Worm (Caenorhabditis elegans) whole organism, young adult: ENCODE results near the gene flwr-1.

Experiments
- C06A6.2 ChIP-seq: fragments of 200-800 bp; sonication (Bioruptor generic); conservative IDR thresholded peaks from 2 replicates; pipeline ENCODE4 v1.3.6; 2022; ENCODE audit warnings: missing genetic modification characterization, missing compliant biosample characterization
- F22D6.2 ChIP-seq: sonication (generic microtip); optimal IDR thresholded peaks from 2 replicates; lab custom pipeline; 2016; ENCODE audit warnings: mild to moderate bottlenecking, missing genetic modification characterization, missing compliant biosample characterization
- F23B12.7 ChIP-seq: sonication (generic microtip); optimal IDR thresholded peaks from 2 replicates; lab custom pipeline; 2017; ENCODE audit warnings: missing genetic modification characterization, mild to moderate bottlenecking, missing compliant biosample characterization, antibody characterized with exemption, moderate library complexity; ENCODE audit not compliant: insufficient read depth
- Y53G8AR.9 ChIP-seq: fragments of 200-800 bp; sonication (Bioruptor generic); conservative IDR thresholded peaks from 2 replicates; pipeline ENCODE4 v1.3.6; 2022; ENCODE audit warnings: missing genetic modification reagents, missing genetic modification characterization, missing compliant biosample characterization
- atf-7 ChIP-seq: sonication (generic microtip); optimal IDR thresholded peaks from 2 replicates; lab custom pipeline; 2017; ENCODE audit warnings: mild to moderate bottlenecking, missing genetic modification characterization, missing compliant biosample characterization
- attf-3 ChIP-seq: fragments of 200-800 bp; sonication (Bioruptor generic); conservative IDR thresholded peaks from 2 replicates; pipeline ENCODE4 v1.3.6; 2022; ENCODE audit warnings: missing genetic modification reagents, missing genetic modification characterization, missing compliant biosample characterization
- attf-5 ChIP-seq: fragments of 200-800 bp; sonication (Bioruptor generic); optimal IDR thresholded peaks from 2 replicates; lab custom pipeline; 2018; ENCODE audit warnings: mild to moderate bottlenecking, missing genetic modification characterization, missing compliant biosample characterization
- cebp-1 ChIP-seq, 2 experiments: fragments of 200-800 bp in 1 of 2; sonication (Bioruptor generic) in 1 of 2; sonication (generic microtip) in 1 of 2; IDR thresholded peaks in 1 of 2; optimal IDR thresholded peaks in 1 of 2; 2 replicates each; pipeline versions ENCODE4 v1.3.6 to Lab custom; 2017 to 2022; ENCODE audit warnings: missing compliant biosample characterization in 2 of 2, missing genetic modification characterization in 2 of 2, mild to moderate bottlenecking in 1 of 2, missing genetic modification reagents in 1 of 2, moderate library complexity in 1 of 2
- chd-7 ChIP-seq: sonication (generic microtip); optimal IDR thresholded peaks from 2 replicates; lab custom pipeline; 2016; ENCODE audit warnings: mild to moderate bottlenecking, missing genetic modification characterization, moderate library complexity, missing compliant biosample characterization
- efl-1 ChIP-seq: fragments of 150-350 bp; optimal IDR thresholded peaks from 2 replicates; lab custom pipeline; 2014; ENCODE audit warnings: missing biosample characterization, missing genetic modification reagents, missing genetic modification characterization
- egrh-3 ChIP-seq: fragments of 200-800 bp; sonication (Bioruptor generic); IDR thresholded peaks from 2 replicates; pipeline ENCODE4 v1.3.6; 2022; ENCODE audit warnings: missing genetic modification reagents, missing genetic modification characterization, missing compliant biosample characterization
- ekl-4 ChIP-seq: fragments of 200-800 bp; sonication (Bioruptor generic); IDR thresholded peaks from 2 replicates; pipeline ENCODE4 v1.3.6; 2022; ENCODE audit warnings: missing genetic modification reagents, missing genetic modification characterization, missing compliant biosample characterization
- fkh-3 ChIP-seq: sonication (generic microtip); optimal IDR thresholded peaks from 2 replicates; lab custom pipeline; 2016; ENCODE audit warnings: mild to moderate bottlenecking, missing genetic modification characterization, missing compliant biosample characterization
- let-607 ChIP-seq, 2 experiments: fragments of 200-800 bp in 1 of 2; sonication (Bioruptor generic) in 1 of 2; sonication (generic microtip) in 1 of 2; optimal IDR thresholded peaks; 2 replicates each; lab custom pipeline; 2016 to 2018; ENCODE audit warnings: mild to moderate bottlenecking in 2 of 2, missing compliant biosample characterization in 2 of 2, missing genetic modification characterization in 2 of 2, moderate library complexity in 2 of 2, missing genotype in 1 of 2
- mcd-1 ChIP-seq: fragments of 200-800 bp; sonication (Bioruptor generic); IDR thresholded peaks from 2 replicates; pipeline ENCODE4 v1.3.6; 2022; ENCODE audit warnings: missing genetic modification reagents, missing genetic modification characterization, missing compliant biosample characterization
- mxl-1 ChIP-seq: sonication (generic microtip); optimal IDR thresholded peaks from 2 replicates; lab custom pipeline; 2016; ENCODE audit warnings: missing genetic modification characterization, missing compliant biosample characterization
- nhr-120 ChIP-seq: fragments of 200-800 bp; sonication (Bioruptor generic); IDR thresholded peaks from 2 replicates; pipeline ENCODE4 v1.3.6; 2022; ENCODE audit warnings: missing genetic modification characterization, missing compliant biosample characterization
- nhr-179 ChIP-seq: sonication (generic microtip); optimal IDR thresholded peaks from 2 replicates; lab custom pipeline; 2016; ENCODE audit warnings: mild to moderate bottlenecking, missing genetic modification characterization, missing compliant biosample characterization
- nhr-27 ChIP-seq: fragments of 200-800 bp; sonication (Bioruptor generic); optimal IDR thresholded peaks from 2 replicates; lab custom pipeline; 2018; ENCODE audit warnings: mild to moderate bottlenecking, missing genetic modification characterization, moderate library complexity, missing compliant biosample characterization
- nhr-80 ChIP-seq: sonication (generic microtip); optimal IDR thresholded peaks from 2 replicates; lab custom pipeline; 2016; ENCODE audit warnings: missing genetic modification characterization, missing compliant biosample characterization
- nhr-90 ChIP-seq: sonication (generic microtip); optimal IDR thresholded peaks from 2 replicates; lab custom pipeline; 2016; ENCODE audit warnings: missing genotype, mild to moderate bottlenecking, missing genetic modification characterization, missing compliant biosample characterization
- sdz-38 ChIP-seq: sonication (generic microtip); optimal IDR thresholded peaks from 2 replicates; lab custom pipeline; 2016; ENCODE audit warnings: missing genotype, missing genetic modification characterization, missing compliant biosample characterization
- snpc-4 ChIP-seq, 5 experiments: fragments of 150-350 bp in 1 of 5; sonication (generic microtip) in 4 of 5; optimal IDR thresholded peaks; 2 replicates each; lab custom pipeline; 2014 to 2018; ENCODE audit warnings: missing genetic modification characterization in 5 of 5, missing biosample characterization in 3 of 5, antibody characterized with exemption in 2 of 5, mild to moderate bottlenecking in 2 of 5, missing compliant biosample characterization in 2 of 5, missing genotype in 2 of 5, moderate library complexity in 2 of 5, missing genetic modification reagents in 1 of 5
- unc-62 ChIP-seq: fragments of 150-350 bp; optimal IDR thresholded peaks from 2 replicates; lab custom pipeline; 2014; ENCODE audit warnings: missing biosample characterization, missing genetic modification reagents, missing genetic modification characterization
- zfh-2 ChIP-seq: fragments of 200-800 bp; sonication (Bioruptor generic); conservative IDR thresholded peaks from 2 replicates; pipeline ENCODE4 v1.3.6; 2022; ENCODE audit warnings: missing genetic modification reagents, missing genetic modification characterization, missing compliant biosample characterization
- ztf-25 ChIP-seq: fragments of 200-800 bp; sonication (Bioruptor generic); IDR thresholded peaks from 2 replicates; pipeline ENCODE4 v1.3.6; 2022; ENCODE audit warnings: missing genetic modification reagents, missing genetic modification characterization, missing compliant biosample characterization
- ztf-3 ChIP-seq: fragments of 200-800 bp; sonication (Bioruptor generic); optimal IDR thresholded peaks from 2 replicates; lab custom pipeline; 2018; ENCODE audit warnings: mild to moderate bottlenecking, missing genetic modification characterization, missing compliant biosample characterization

The flwr-1 gene

ce11 chrX:14970221-14970801 lies at the start of gene flwr-1, which contains the start of gene tbc-1:
flwr-1 (minus strand) TSS chrX:14970271.
tbc-1 (plus strand) TSS chrX:14970751.
- TF ChIP-seq attf-5 (GFP tag; lab: Kevin White, UChicago), result peak; percentile 35
- TF ChIP-seq nhr-80 (tag; lab: Kevin White, UChicago), result peak; percentile 58
- TF ChIP-seq attf-3 (GFP tag; lab: Robert Waterston, UW), result peak; percentile 90
- no peak for TF ChIP-seq nhr-179 (tag; lab: Kevin White, UChicago)
- no peak for TF ChIP-seq mxl-1 (tag; lab: Kevin White, UChicago)
- peak; percentile 90 to 92 for TF ChIP-seq let-607 (tag; optimal IDR thresholded peaks at IDR 0.05; lab: Kevin White, UChicago)
- TF ChIP-seq F22D6.2, result no peak
- 0 out of 2 replicates have a peak, but pooled peaks have one; percentile 8 for TF ChIP-seq mcd-1 (GFP tag; lab: Robert Waterston, UW)
- TF ChIP-seq ekl-4 (GFP tag; lab: Robert Waterston, UW), result no peak
- no peak for TF ChIP-seq cebp-1 (GFP tag; IDR thresholded peaks at IDR 0.05; lab: Robert Waterston, UW)
- TF ChIP-seq cebp-1 (tag; optimal IDR thresholded peaks at IDR 0.05; lab: Kevin White, UChicago), result peak; percentile 38
- TF ChIP-seq efl-1 (GFP tag; lab: Kevin White, UChicago), result no peak
- TF ChIP-seq zfh-2 (GFP tag; lab: Robert Waterston, UW), result peak; percentile 36; the same call in 1 of the 2 replicates
- TF ChIP-seq, all 124 proteins: peak for 7

DNA sequence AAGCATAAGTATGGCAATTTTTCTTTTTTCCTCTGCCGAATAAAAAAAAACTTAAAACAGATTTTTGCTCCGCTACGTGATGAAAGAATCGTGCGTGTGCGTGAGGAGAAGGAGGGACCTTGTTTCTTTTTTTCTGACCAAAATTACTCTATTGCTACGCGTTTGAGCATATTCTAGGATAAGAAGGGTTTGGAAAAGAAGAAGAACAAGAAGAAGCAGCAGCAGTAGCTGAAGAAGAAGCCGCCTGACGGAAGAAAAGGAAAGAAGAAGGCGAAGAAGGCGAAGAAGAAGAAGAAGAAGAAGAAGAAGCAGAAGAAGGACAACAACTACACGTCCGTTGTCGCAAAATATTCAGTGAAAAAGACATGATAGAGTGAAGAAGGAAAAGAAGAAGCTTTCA lies 46.0 kb upstream of the flwr-1 start:
- TF ChIP-seq ztf-25 (GFP tag; lab: Robert Waterston, UW), result no peak
- TF ChIP-seq let-607 (tag; optimal IDR thresholded peaks at IDR 0.05; lab: Kevin White, UChicago), result no peak
- no peak for TF ChIP-seq nhr-120 (GFP tag; lab: Robert Waterston, UW)
- no peak for TF ChIP-seq snpc-4 (GFP tag; optimal IDR thresholded peaks at IDR 0.05; lab: Kevin White, UChicago)
- no peak for TF ChIP-seq snpc-4 (tag; optimal IDR thresholded peaks at IDR 0.05; lab: Kevin White, UChicago)
- TF ChIP-seq F23B12.7 (tag; lab: Kevin White, UChicago), result no peak
- no peak for TF ChIP-seq C06A6.2 (GFP tag; lab: Robert Waterston, UW)
- no peak for TF ChIP-seq fkh-3 (tag; lab: Kevin White, UChicago)
- no peak for TF ChIP-seq sdz-38 (tag; lab: Kevin White, UChicago)
- no peak for TF ChIP-seq nhr-90
- TF ChIP-seq atf-7, result no peak

DNA sequence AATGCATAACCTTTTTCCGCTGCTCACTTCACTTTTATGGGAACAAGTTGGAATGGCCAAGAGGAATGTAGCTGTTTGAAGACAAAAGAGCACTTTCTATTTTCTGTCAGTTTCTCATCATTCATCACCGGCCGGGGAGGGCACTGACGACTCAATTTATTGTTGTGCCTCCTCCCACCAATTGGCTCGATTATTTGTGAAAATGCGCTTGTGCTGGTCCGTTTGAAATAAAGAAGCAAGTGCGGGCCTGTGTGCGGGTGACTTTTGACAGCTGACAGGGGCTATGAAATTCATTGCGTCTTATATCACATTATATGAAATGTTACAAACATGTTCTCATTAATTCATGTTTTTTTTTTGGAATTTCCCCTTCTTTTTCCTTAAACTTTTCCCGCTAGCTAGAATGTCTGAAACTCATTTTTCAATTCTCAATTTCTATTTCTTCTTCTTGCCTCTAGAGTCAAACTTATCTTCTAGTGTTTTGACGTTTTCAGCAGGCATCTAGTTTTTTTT lies 43.9 kb upstream of the flwr-1 start:
- TF ChIP-seq mcd-1 (GFP tag; lab: Robert Waterston, UW) (no peak), chd-7 (tag; lab: Kevin White, UChicago) (no peak), ztf-3 (GFP tag; lab: Kevin White, UChicago) (no peak), Y53G8AR.9 (no peak), nhr-27 (tag; lab: Kevin White, UChicago) (no peak), unc-62 (GFP tag; lab: Kevin White, UChicago) (no peak)

DNA sequence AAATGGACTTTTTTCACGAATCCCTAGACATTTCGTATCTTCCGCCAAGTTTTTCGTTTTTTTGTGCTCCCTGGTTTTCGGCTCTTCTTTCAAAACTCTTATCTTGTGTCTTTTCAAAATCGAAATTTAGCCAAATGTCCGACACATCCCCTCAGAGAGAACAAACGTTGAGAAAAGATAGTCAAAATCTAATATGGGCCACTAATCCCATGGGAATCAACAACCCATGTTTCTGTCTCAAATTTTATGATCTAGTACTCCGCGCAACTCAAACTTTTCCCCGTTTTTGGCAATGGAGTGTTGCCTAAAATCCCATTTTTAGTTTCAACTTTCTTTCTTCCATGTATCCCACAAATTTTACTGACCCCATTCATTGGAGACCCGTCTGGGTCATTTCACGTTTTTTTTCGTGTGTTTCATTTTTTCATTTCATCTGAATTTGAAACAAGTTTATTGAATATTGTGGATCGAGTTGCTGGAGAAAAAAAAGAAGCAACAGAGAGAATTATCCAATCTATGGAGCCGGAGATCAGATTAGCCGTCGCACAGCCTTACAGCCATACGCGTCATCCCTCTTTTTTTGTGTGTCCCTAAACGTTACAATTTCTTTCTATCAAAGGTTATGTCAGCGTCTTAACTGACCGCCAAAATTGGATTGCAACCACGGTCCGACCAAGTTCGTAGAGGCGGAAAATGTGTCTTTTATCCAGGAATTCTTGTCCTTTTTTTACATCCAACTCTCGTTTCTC lies 41.6 kb upstream of the flwr-1 start:
- no peak for TF ChIP-seq egrh-3 (GFP tag; lab: Robert Waterston, UW)

DNA sequence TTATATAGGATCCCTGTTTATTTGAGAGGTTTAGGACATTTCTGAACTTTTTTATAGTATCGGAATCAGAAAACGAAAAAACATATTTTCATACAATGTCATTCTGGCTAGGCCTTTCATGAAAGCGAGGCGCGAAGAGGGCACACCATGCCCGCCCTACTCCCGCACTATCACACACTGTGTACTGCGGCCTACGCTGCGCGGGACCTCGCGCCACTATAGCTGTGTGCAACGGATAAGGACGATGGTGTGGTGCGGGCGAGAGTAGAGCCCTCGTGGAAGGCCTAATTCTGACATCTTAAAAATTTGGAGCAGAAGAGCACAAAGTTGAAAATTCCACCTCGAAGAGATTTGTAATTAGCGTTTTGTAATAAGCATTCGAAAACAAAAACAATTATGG lies 40.9 kb upstream of the flwr-1 start:
- TF ChIP-seq snpc-4 (GFP tag; optimal IDR thresholded peaks at IDR 0.05; lab: Kevin White, UChicago), result peak; percentile 27
- TF ChIP-seq snpc-4 (tag; optimal IDR thresholded peaks at IDR 0.05; lab: Kevin White, UChicago), result peak in 1 of 4 experiments; percentile 58
- TF ChIP-seq nhr-120 (GFP tag; lab: Robert Waterston, UW), result no peak
- peak; percentile 47; the same call in 1 of the 2 replicates for TF ChIP-seq zfh-2 (GFP tag; lab: Robert Waterston, UW)
